Fruit fly (Drosophila melanogaster) whole organism, wandering third instar larva: ENCODE data around the gene Lectin-galC1.

Experiments
- CG32264 ChIP-seq: fragments of 200-800 bp; sonication (Bioruptor generic); optimal IDR thresholded peaks from 2 replicates; lab custom pipeline; 2016; ENCODE audit warnings: missing biosample characterization, missing genetic modification characterization
- Dfd ChIP-seq: fragments of >200 bp; optimal IDR thresholded peaks from 2 replicates; lab custom pipeline; 2017; ENCODE audit warnings: missing biosample characterization, missing genetic modification characterization
- Rel ChIP-seq, 2 experiments: fragments of 200-800 bp; sonication (Bioruptor generic) in 1 of 2; optimal IDR thresholded peaks; 2 replicates in 1 of 2; 3 replicates in 1 of 2; lab custom pipeline; 2016 to 2019; ENCODE audit warnings: mild to moderate bottlenecking in 2 of 2, missing biosample characterization in 2 of 2, missing genetic modification characterization in 2 of 2, moderate library complexity in 1 of 2
- br ChIP-seq: fragments of 200-800 bp; sonication (Bioruptor generic); optimal IDR thresholded peaks from 2 replicates; lab custom pipeline; 2016; ENCODE audit warnings: missing biosample characterization, missing genetic modification characterization
- brk ChIP-seq: fragments of 200-800 bp; sonication (Bioruptor generic); optimal IDR thresholded peaks from 2 replicates; lab custom pipeline; 2016; ENCODE audit warnings: missing biosample characterization, mild to moderate bottlenecking, missing genetic modification characterization
- dl ChIP-seq, 2 experiments: fragments of 175-275, 200-275 bp in 1 of 2; fragments of 200-275 bp in 1 of 2; sonication (Bioruptor generic); optimal IDR thresholded peaks; lab custom pipeline; 2018; ENCODE audit warnings: mild to moderate bottlenecking in 2 of 2, missing biosample characterization in 2 of 2, missing genetic modification characterization in 2 of 2, moderate library complexity in 2 of 2; ENCODE audit not compliant: partially characterized antibody in 2 of 2, insufficient read depth in 1 of 2
- ey ChIP-seq: fragments of 200-800 bp; sonication (Bioruptor generic); optimal IDR thresholded peaks from 2 replicates; lab custom pipeline; 2016; ENCODE audit warnings: missing biosample characterization, missing genetic modification characterization
- fru ChIP-seq: fragments of 200-800 bp; sonication (Bioruptor generic); optimal IDR thresholded peaks from 3 replicates; lab custom pipeline; 2016; ENCODE audit warnings: missing biosample characterization, mild to moderate bottlenecking, missing genetic modification characterization
- psq ChIP-seq: fragments of 200-800 bp; sonication (Bioruptor generic); optimal IDR thresholded peaks from 3 replicates; lab custom pipeline; 2017; ENCODE audit warnings: missing biosample characterization, mild to moderate bottlenecking, missing genetic modification characterization, moderate library complexity
- usp ChIP-seq: fragments of >200 bp; optimal IDR thresholded peaks from 2 replicates; lab custom pipeline; 2017; ENCODE audit warnings: missing biosample characterization, missing genetic modification characterization

DNA sequence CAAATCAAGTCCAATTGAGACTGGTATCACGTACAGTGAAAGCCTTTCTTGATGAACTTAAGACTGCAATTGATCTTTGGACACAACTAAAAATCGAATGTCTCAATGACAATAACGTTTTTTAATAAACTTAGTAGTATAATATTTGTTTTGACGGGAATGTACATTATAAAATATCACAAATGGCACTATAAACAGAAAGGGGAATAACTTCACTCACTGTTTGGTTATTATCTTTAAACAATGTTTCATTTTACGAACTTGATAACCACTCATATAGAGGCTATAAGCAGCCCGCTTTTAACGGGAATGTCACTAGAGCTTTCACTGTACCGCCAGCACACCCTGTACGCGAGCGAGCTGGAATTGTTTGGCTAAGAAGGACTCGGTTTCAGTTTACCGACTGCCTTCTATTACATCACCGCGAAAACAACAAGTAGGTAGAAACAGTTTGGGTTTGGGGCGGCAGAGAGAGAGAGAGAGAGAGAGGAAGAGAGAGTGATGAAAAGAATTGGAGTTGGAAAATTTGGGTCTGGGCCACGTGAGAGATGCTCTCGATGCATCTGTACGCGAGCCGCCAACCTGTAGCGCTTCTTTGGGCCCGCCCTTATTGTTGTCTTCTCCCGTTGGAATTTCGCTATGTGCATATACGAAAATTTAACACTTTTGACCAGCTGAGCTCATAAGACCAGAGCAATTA is 19.5 kb upstream of the Lectin-galC1 start:
- TF ChIP-seq Rel (GFP tag; optimal IDR thresholded peaks at IDR 0.05; lab: Kevin White, UChicago) (no peak), Rel (tag; optimal IDR thresholded peaks at IDR 0.05; lab: Kevin White, UChicago) (peak; percentile 60), CG32264 (GFP tag; lab: Kevin White, UChicago) (peak; percentile 43), Dfd (GFP tag; lab: Kevin White, UChicago) (no peak), br (GFP tag; lab: Kevin White, UChicago) (peak; percentile 60), psq (GFP tag; lab: Kevin White, UChicago) (peak; percentile 47), brk (GFP tag; lab: Kevin White, UChicago) (no peak), usp (GFP tag; lab: Kevin White, UChicago) (no peak), dl (GFP tag; optimal IDR thresholded peaks at IDR 0.05; lab: Kevin White, UChicago; ENCODE audit: insufficient read depth in 1 of 2, partially characterized antibody in 2 of 2) (peak in 1 of 2 experiments; percentile 33), ey (GFP tag; lab: Kevin White, UChicago) (peak; percentile 56), fru (GFP tag; lab: Kevin White, UChicago) (peak; percentile 75)
